Fruit fly (Drosophila melanogaster): ENCODE results near the gene srw.

Gene srw

dm6 chr3L:4272167-4272773, 11.0 kb downstream of the srw start (continued):
- no peak for TF ChIP-seq tll (GFP tag; optimal IDR thresholded peaks at IDR 0.05)
- no peak for TF ChIP-seq ems (GFP tag; optimal IDR thresholded peaks at IDR 0.05)
- TF ChIP-seq Chrac-16 (GFP tag; optimal IDR thresholded peaks at IDR 0.05) = no peak
- TF ChIP-seq crol (GFP tag; IDR thresholded peaks at IDR 0.05) = no peak
- peak; percentile 86 for TF ChIP-seq sens (GFP tag)
- no peak for TF ChIP-seq klu (GFP tag; IDR thresholded peaks at IDR 0.05)
- no peak for TF ChIP-seq CG2199 (GFP tag; IDR thresholded peaks at IDR 0.05)
- no peak for TF ChIP-seq CG12769 (tag; optimal IDR thresholded peaks at IDR 0.05)
- no peak for TF ChIP-seq Tbp (GFP tag; optimal IDR thresholded peaks at IDR 0.05)
- no peak for TF ChIP-seq odd (GFP tag; optimal IDR thresholded peaks at IDR 0.05)
- no peak for TF ChIP-seq Taf1 (GFP tag; IDR thresholded peaks at IDR 0.05)
- TF ChIP-seq inv (GFP tag; IDR thresholded peaks at IDR 0.05; ENCODE audit: partially characterized antibody) = no peak
- TF ChIP-seq scrt (GFP tag; optimal IDR thresholded peaks at IDR 0.05) = no peak
- TF ChIP-seq CG3407 (GFP tag; optimal IDR thresholded peaks at IDR 0.05) = peak; percentile 54
- TF ChIP-seq Mad (GFP tag; optimal IDR thresholded peaks at IDR 0.05) = no peak
- no peak for TF ChIP-seq jing (GFP tag; optimal IDR thresholded peaks at IDR 0.05)
- TF ChIP-seq ham (GFP tag; IDR thresholded peaks at IDR 0.05) = no peak
- TF ChIP-seq bowl (GFP tag; IDR thresholded peaks at IDR 0.05) = no peak
- TF ChIP-seq bbx (GFP tag; IDR thresholded peaks at IDR 0.05; ENCODE audit: partially characterized antibody) = no peak
- no peak for TF ChIP-seq ato (GFP tag; IDR thresholded peaks at IDR 0.05; ENCODE audit: partially characterized antibody)
- TF ChIP-seq CG12219 (GFP tag; optimal IDR thresholded peaks at IDR 0.05) = no peak
- no peak for TF ChIP-seq CG10321 (GFP tag; IDR thresholded peaks at IDR 0.05)
- TF ChIP-seq CG9932 (GFP tag; IDR thresholded peaks at IDR 0.05) = no peak
- TF ChIP-seq H15 (GFP tag; IDR thresholded peaks at IDR 0.05) = no peak; the same call in 2 of the 3 replicates
- no peak for TF ChIP-seq CG13894 (tag; optimal IDR thresholded peaks at IDR 0.05)
- TF ChIP-seq Oaz (GFP tag; IDR thresholded peaks at IDR 0.05) = no peak
- TF ChIP-seq C15 (GFP tag; IDR thresholded peaks at IDR 0.05) = no peak
- TF ChIP-seq az2 (GFP tag; optimal IDR thresholded peaks at IDR 0.05) = no peak
- TF ChIP-seq da (GFP tag; optimal IDR thresholded peaks at IDR 0.05) = no peak
- no peak for TF ChIP-seq tap (tag; optimal IDR thresholded peaks at IDR 0.05)
- no peak for TF ChIP-seq Ravus (GFP tag; IDR thresholded peaks at IDR 0.05)
- no peak for TF ChIP-seq CG8359 (GFP tag; optimal IDR thresholded peaks at IDR 0.05; ENCODE audit: borderline replicate concordance)
- no peak for TF ChIP-seq ewg (GFP tag; optimal IDR thresholded peaks at IDR 0.05)
- no peak for TF ChIP-seq schlank (tag; optimal IDR thresholded peaks at IDR 0.05)
- no peak for TF ChIP-seq so (GFP tag; IDR thresholded peaks at IDR 0.05)
- TF ChIP-seq p53 (GFP tag; optimal IDR thresholded peaks at IDR 0.05) = no peak
- TF ChIP-seq Elba2 (GFP tag; optimal IDR thresholded peaks at IDR 0.05) = no peak
- no peak for TF ChIP-seq CG6272 (GFP tag; IDR thresholded peaks at IDR 0.05)
- TF ChIP-seq MBD-R2 (GFP tag; IDR thresholded peaks at IDR 0.05) = no peak
- TF ChIP-seq CG32772 (GFP tag; IDR thresholded peaks at IDR 0.05) = no peak
- no peak for TF ChIP-seq Mes4 (GFP tag; optimal IDR thresholded peaks at IDR 0.05)
- TF ChIP-seq fru (optimal IDR thresholded peaks at IDR 0.05) = no peak
- no peak for TF ChIP-seq mam (GFP tag; optimal IDR thresholded peaks at IDR 0.05)
- no peak for TF ChIP-seq CG4730 (GFP tag; IDR thresholded peaks at IDR 0.05)
- TF ChIP-seq pho (GFP tag; optimal IDR thresholded peaks at IDR 0.05) = no peak
- TF ChIP-seq gcm (GFP tag; optimal IDR thresholded peaks at IDR 0.05) = no peak
- no peak for TF ChIP-seq CG14860 (GFP tag; IDR thresholded peaks at IDR 0.05; ENCODE audit: partially characterized antibody)
- no peak for TF ChIP-seq CG9437 (GFP tag; optimal IDR thresholded peaks at IDR 0.05)
- no peak for TF ChIP-seq CG7372 (GFP tag; IDR thresholded peaks at IDR 0.05)
- TF ChIP-seq CG8290 (GFP tag; optimal IDR thresholded peaks at IDR 0.05) = peak; percentile 43
- TF ChIP-seq CG8290 (tag; optimal IDR thresholded peaks at IDR 0.05) = peak in 1 of 2 experiments; percentile 16
- no peak for TF ChIP-seq abd-A (tag; optimal IDR thresholded peaks at IDR 0.05)
- TF ChIP-seq kay (GFP tag; optimal IDR thresholded peaks at IDR 0.05) = no peak
